ENCODE assay signal across 4 fruit fly cellular contexts in the genomic region with DNA sequence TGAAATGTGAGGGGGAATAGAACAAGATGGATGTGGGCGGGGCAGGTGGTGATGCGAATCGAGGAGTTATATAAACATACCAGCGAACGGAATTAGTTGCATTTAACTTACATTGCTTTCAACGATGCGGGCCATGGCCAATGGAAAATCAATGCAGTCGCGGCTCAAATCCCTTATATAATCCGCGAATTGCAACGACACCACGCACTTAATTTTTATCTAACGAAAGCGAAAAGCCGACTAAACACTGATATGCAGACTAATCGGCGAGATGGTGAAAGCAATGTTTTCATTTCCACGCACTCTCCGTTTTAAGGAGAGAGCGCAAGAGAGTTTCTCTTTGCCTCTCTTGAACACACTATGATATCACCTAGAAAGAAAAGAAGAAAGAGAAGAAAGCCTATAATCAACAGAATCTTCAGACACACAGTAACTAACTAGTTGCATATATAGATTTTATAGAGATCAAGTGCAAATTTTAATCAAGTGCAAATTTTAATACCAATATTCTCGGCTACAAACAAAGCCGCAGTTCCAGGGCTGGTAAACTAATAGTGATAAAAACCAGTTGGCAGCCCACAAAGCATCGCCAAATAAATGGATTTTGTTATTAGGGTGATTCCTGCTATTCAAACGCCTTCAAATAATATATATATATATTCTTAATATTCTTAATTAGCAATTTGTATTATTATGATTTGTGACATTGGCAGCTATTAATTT.
TF ChIP-seq lines count a peak whose summit lies in the region.

CG11597 (minus strand) TSS at position 553 of the 723 bp plus-strand sequence.
CG5946 (minus strand) TSS at position 553 of the 723 bp plus-strand sequence.

- TF ChIP-seq CTCF in whole organism, embryonic (GFP tag; optimal IDR thresholded peaks at IDR 0.05; lab: Kevin White, UChicago): no peak

TF ChIP-seq in whole organism, embryonic, 481 proteins besides CTCF, POLR2A, EP300 and RAD21 (continues in another document):
- TF ChIP-seq insv (GFP tag; optimal IDR thresholded peaks at IDR 0.05; lab: Kevin White, UChicago) (no peak), oc (tag; optimal IDR thresholded peaks at IDR 0.05; lab: Kevin White, UChicago) (no peak), eve (GFP tag; optimal IDR thresholded peaks at IDR 0.05; lab: Kevin White, UChicago) (no peak), CG12391 (tag; optimal IDR thresholded peaks at IDR 0.05; lab: Kevin White, UChicago) (peak; percentile 60), CG8359 (GFP tag; optimal IDR thresholded peaks at IDR 0.05; lab: Kevin White, UChicago; ENCODE audit: borderline replicate concordance) (no peak), CG2889 (GFP tag; IDR thresholded peaks at IDR 0.05; lab: Robert Waterston, UW) (0 out of 3 replicates have a peak, but pooled peaks have one; percentile 25), CG4854 (GFP tag; optimal IDR thresholded peaks at IDR 0.05; lab: Kevin White, UChicago) (no peak), CG17802 (tag; optimal IDR thresholded peaks at IDR 0.05; lab: Kevin White, UChicago) (no peak), CG4404 (GFP tag; IDR thresholded peaks at IDR 0.05; lab: Robert Waterston, UW) (no peak), sd (tag; optimal IDR thresholded peaks at IDR 0.05; lab: Kevin White, UChicago) (peak; percentile 4), ci (GFP tag; IDR thresholded peaks at IDR 0.05; lab: Robert Waterston, UW) (peak; percentile 6; the same call in 1 of the 3 replicates), onecut (GFP tag; IDR thresholded peaks at IDR 0.05; lab: Robert Waterston, UW) (peak; percentile 45), wek (GFP tag; optimal IDR thresholded peaks at IDR 0.05; lab: Kevin White, UChicago) (peak; percentile 27), Bgb (GFP tag; IDR thresholded peaks at IDR 0.05; lab: Robert Waterston, UW; ENCODE audit: partially characterized antibody) (peak; percentile 20; the same call in 1 of the 2 replicates), Ets97D (GFP tag; optimal IDR thresholded peaks at IDR 0.05; lab: Kevin White, UChicago) (peak; percentile 30), CG3281 (GFP tag; optimal IDR thresholded peaks at IDR 0.05; lab: Kevin White, UChicago) (no peak), pita (GFP tag; optimal IDR thresholded peaks at IDR 0.05; lab: Kevin White, UChicago) (no peak), gcm (GFP tag; optimal IDR thresholded peaks at IDR 0.05; lab: Kevin White, UChicago) (peak; percentile 1), rib (GFP tag; IDR thresholded peaks at IDR 0.05; lab: Robert Waterston, UW) (no peak)

TF ChIP-seq in whole organism, prepupa, 60 proteins besides CTCF, POLR2A, EP300 and RAD21:
- TF ChIP-seq CG11762 (GFP tag; optimal IDR thresholded peaks at IDR 0.05; lab: Kevin White, UChicago; ENCODE audit: insufficient read depth) (no peak), Blimp-1 (GFP tag; optimal IDR thresholded peaks at IDR 0.05; lab: Kevin White, UChicago) (peak; percentile 62), Sox14 (GFP tag; optimal IDR thresholded peaks at IDR 0.05; lab: Kevin White, UChicago) (peak; percentile 31), cyc (GFP tag; optimal IDR thresholded peaks at IDR 0.05; lab: Kevin White, UChicago) (peak; percentile 13), Eip78C (GFP tag; lab: Kevin White, UChicago) (peak; percentile 45), CG31627 (GFP tag; optimal IDR thresholded peaks at IDR 0.05; lab: Kevin White, UChicago) (peak; percentile 19), CG6276 (GFP tag; optimal IDR thresholded peaks at IDR 0.05; lab: Kevin White, UChicago) (peak; percentile 46), Eip93F (GFP tag; optimal IDR thresholded peaks at IDR 0.05; lab: Kevin White, UChicago) (no peak)

TF ChIP-seq in whole organism, pupa, 21 proteins besides CTCF, POLR2A, EP300 and RAD21:
- no peak for TF ChIP-seq Ets98B (GFP tag; IDR thresholded peaks at IDR 0.05; lab: Robert Waterston, UW)
- TF ChIP-seq Snoo (tag; optimal IDR thresholded peaks at IDR 0.05; lab: Kevin White, UChicago): no peak
- TF ChIP-seq rn (GFP tag; IDR thresholded peaks at IDR 0.05; lab: Robert Waterston, UW): no peak
- 0 out of 2 replicates have a peak, but pooled peaks have one; percentile 10 for TF ChIP-seq CG12605 (GFP tag; IDR thresholded peaks at IDR 0.05; lab: Robert Waterston, UW)
- no peak for TF ChIP-seq CG14655 (GFP tag; optimal IDR thresholded peaks at IDR 0.05; lab: Kevin White, UChicago)
- no peak for TF ChIP-seq Pif1B (GFP tag; optimal IDR thresholded peaks at IDR 0.05; lab: Kevin White, UChicago)
- no peak for TF ChIP-seq D1 (tag; optimal IDR thresholded peaks at IDR 0.05; lab: Kevin White, UChicago)
TF ChIP-seq in whole organism, pupa: peak in this region for 1.

TF ChIP-seq in whole organism, wandering third instar larva, 38 proteins besides CTCF, POLR2A, EP300 and RAD21:
- TF ChIP-seq HLH106 (tag; optimal IDR thresholded peaks at IDR 0.05; lab: Kevin White, UChicago) (no peak), Mio (GFP tag; optimal IDR thresholded peaks at IDR 0.05; lab: Kevin White, UChicago) (no peak), dl (GFP tag; optimal IDR thresholded peaks at IDR 0.05; lab: Kevin White, UChicago; ENCODE audit: insufficient read depth in 1 of 2, partially characterized antibody in 2 of 2) (peak; percentile 48 to 73), woc (GFP tag; optimal IDR thresholded peaks at IDR 0.05; lab: Kevin White, UChicago) (peak; percentile 40), Dif (GFP tag; optimal IDR thresholded peaks at IDR 0.05; lab: Kevin White, UChicago; ENCODE audit: partially characterized antibody) (peak; percentile 54), Hnf4 (GFP tag; optimal IDR thresholded peaks at IDR 0.05; lab: Kevin White, UChicago) (peak; percentile 13), Hr78 (GFP tag; optimal IDR thresholded peaks at IDR 0.05; lab: Kevin White, UChicago) (no peak)
TF ChIP-seq in whole organism, wandering third instar larva: peak in this region for 4.

Comparison
In these comparisons a context has a peak if more than half of its experiments do, and no peak if none do; other contexts are left out.
1. Of the 7 proteins assayed by ChIP-seq in both whole organism, embryonic and whole organism, prepupa: peak only in whole organism, embryonic: Gug; only in whole organism, prepupa: none; in both: Blimp-1; in neither: 5.